Worm (Caenorhabditis elegans) whole organism, midembryonic: ENCODE data around the gene C40A11.3.

Experiments
- cog-1 ChIP-seq: sonication (generic microtip); optimal IDR thresholded peaks from 2 replicates; lab custom pipeline; 2016; ENCODE audit warnings: missing genetic modification characterization, missing compliant biosample characterization
- flt-1 ChIP-seq: fragments of 200-800 bp; sonication (Bioruptor generic); IDR thresholded peaks from 2 replicates; pipeline ENCODE4 v1.3.6; 2022; ENCODE audit warnings: missing genetic modification characterization, missing compliant biosample characterization
- med-1 ChIP-seq: sonication (generic microtip); optimal IDR thresholded peaks from 2 replicates; lab custom pipeline; 2017; ENCODE audit warnings: missing genetic modification characterization, mild to moderate bottlenecking, missing compliant biosample characterization, antibody characterized with exemption, missing genetic modification reagents; ENCODE audit not compliant: insufficient read depth
- ref-1 ChIP-seq: fragments of 200-800 bp; sonication (Bioruptor generic); conservative IDR thresholded peaks from 2 replicates; pipeline ENCODE4 v1.3.6; 2022; ENCODE audit warnings: missing genetic modification reagents, missing genetic modification characterization, missing compliant biosample characterization
- tab-1 ChIP-seq: fragments of 200-800 bp; sonication (Bioruptor generic); IDR thresholded peaks from 2 replicates; pipeline ENCODE4 v1.3.6; 2022; ENCODE audit warnings: missing genetic modification characterization, missing compliant biosample characterization

DNA sequence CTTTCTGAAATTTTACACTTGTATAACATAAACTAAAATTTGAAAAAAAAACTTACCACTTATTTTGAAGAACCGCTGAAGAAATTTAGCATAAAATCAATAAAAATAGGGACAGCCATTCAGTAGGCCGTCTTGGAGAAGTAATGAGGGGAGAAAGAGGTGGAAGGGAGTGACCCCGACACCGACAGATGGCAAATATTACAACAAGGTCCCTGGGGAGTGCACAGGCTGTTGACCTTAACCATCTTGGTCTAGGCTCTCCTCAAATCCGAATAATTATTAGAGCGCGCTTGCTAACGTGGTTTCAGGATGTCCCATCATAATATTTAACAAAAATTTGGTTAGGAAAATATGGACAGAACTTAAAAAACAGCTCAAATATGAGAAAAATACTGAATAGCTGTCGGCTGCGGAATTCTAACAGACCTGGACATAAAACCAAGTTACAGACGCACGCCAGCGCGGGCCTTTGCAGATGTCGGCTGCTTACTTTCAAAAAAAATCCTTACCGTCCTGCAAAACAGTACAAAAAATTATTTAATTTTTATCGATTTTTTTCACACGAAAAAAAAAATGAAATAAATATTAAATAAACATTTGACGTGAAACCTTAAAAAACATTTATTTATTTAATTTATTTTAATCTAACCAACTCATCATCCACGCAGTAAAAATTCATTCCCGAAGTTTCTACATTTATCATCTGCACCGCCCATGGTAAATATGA lies 45.8 kb upstream of the C40A11.3 start, which contains the start of gene T16A1.2:
- TF ChIP-seq ref-1 (GFP tag; lab: Robert Waterston, UW), result no peak
- no peak for TF ChIP-seq med-1 (GFP tag; lab: Kevin White, UChicago)
- no peak for TF ChIP-seq cog-1 (tag; lab: Kevin White, UChicago)
- no peak for TF ChIP-seq flt-1 (GFP tag; lab: Robert Waterston, UW)
- TF ChIP-seq tab-1 (GFP tag; lab: Robert Waterston, UW), result no peak
